Fruit fly (Drosophila melanogaster): ENCODE measurements around the gene CG6569.
A peak's percentile ranks its signal among the peaks of the same experiment; 100 is the strongest.

CG6569 gene

DNA sequence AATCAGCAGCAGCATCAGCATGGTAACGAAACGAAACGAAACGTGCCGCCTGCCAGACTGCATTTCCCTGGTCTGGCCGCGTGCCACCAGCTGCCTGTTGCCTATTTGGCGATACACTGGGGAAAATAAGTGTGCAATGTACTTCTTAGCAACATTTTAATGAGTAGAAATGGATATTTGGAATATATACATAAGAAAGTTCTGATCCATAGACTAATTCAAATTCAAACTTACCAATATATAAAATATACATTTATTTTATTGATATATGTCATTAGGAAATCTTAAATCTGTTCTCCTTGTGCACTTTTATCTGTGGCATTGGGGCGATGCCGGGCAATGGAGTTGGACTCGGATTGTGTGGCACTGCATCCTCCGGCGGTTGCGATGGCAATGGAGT lies 26.2 kb upstream of the CG6569 start:
- TF ChIP-seq Pif1B (GFP tag; optimal IDR thresholded peaks at IDR 0.05), result peak; percentile 72
- peak; percentile 90 for TF ChIP-seq CG4496 (GFP tag; IDR thresholded peaks at IDR 0.05)
- peak; percentile 62 for TF ChIP-seq gl (tag; optimal IDR thresholded peaks at IDR 0.05)
- peak; percentile 81 for TF ChIP-seq Pif1A (GFP tag; optimal IDR thresholded peaks at IDR 0.05)
- peak; percentile 42 for TF ChIP-seq EcR (GFP tag; optimal IDR thresholded peaks at IDR 0.05)
- TF ChIP-seq CG10348 (GFP tag; IDR thresholded peaks at IDR 0.05), result 0 out of 2 replicates have a peak, but pooled peaks have one; percentile 29
- TF ChIP-seq CG15710 (tag; optimal IDR thresholded peaks at IDR 0.05), result peak; percentile 80
- peak; percentile 93 for TF ChIP-seq CG14655 (GFP tag; optimal IDR thresholded peaks at IDR 0.05)
- peak; percentile 87 for TF ChIP-seq CG9948 (tag; optimal IDR thresholded peaks at IDR 0.05)
- peak; percentile 68; the same call in 2 of the 3 replicates for TF ChIP-seq fd96Ca (GFP tag; IDR thresholded peaks at IDR 0.05)
- peak; percentile 59 for TF ChIP-seq CG13204 (GFP tag; optimal IDR thresholded peaks at IDR 0.05)
- TF ChIP-seq CG8301 (tag; optimal IDR thresholded peaks at IDR 0.05), result peak; percentile 92
- TF ChIP-seq CG17806 (tag; optimal IDR thresholded peaks at IDR 0.05), result peak; percentile 85
- peak; percentile 78 for TF ChIP-seq CG34367 (tag; optimal IDR thresholded peaks at IDR 0.05)
- TF ChIP-seq CG32121 (GFP tag; IDR thresholded peaks at IDR 0.05), result peak; percentile 86
- TF ChIP-seq D1 (tag; optimal IDR thresholded peaks at IDR 0.05), result peak; percentile 80
- TF ChIP-seq CG8159 (tag; optimal IDR thresholded peaks at IDR 0.05), result peak; percentile 85
- TF ChIP-seq rn (GFP tag; IDR thresholded peaks at IDR 0.05), result peak; percentile 78
- TF ChIP-seq Ets98B (GFP tag; IDR thresholded peaks at IDR 0.05), result peak; percentile 85
- TF ChIP-seq Snoo (tag; optimal IDR thresholded peaks at IDR 0.05), result peak; percentile 32
- peak; percentile 84 for TF ChIP-seq CG12605 (GFP tag; IDR thresholded peaks at IDR 0.05)

- TF ChIP-seq CG13204 (GFP tag; optimal IDR thresholded peaks at IDR 0.05) (peak; percentile 51), CG15710 (tag; optimal IDR thresholded peaks at IDR 0.05) (peak; percentile 2), CG8301 (tag; optimal IDR thresholded peaks at IDR 0.05) (no peak), CG9948 (tag; optimal IDR thresholded peaks at IDR 0.05) (no peak), CG4496 (GFP tag; IDR thresholded peaks at IDR 0.05) (peak; percentile 40; the same call in 1 of the 3 replicates), gl (tag; optimal IDR thresholded peaks at IDR 0.05) (peak; percentile 8), Pif1B (GFP tag; optimal IDR thresholded peaks at IDR 0.05) (peak; percentile 11)
Measured at dm6 chr3R:21892450-21892849, 24.7 kb upstream of the CG6569 start.

DNA sequence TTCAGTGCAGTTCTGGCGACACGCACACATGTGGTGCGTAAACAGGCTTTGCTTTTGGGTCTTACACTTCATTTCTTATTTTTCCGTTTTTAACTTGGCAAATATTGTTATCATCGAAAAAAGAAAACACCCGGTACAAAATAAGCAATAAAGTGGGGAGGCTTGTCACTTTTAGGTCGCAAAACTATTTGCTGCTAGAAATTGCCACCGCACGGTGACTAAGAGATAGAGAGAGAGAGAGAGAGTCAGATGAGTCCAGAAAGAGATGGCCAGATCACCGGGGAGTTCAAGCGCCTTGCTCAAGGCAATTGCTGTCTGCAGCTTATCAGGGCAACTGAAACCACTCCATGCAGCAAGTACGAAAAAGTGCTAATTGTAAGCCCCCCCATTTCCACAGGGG lies 23.0 kb upstream of the CG6569 start:
- no peak for TF ChIP-seq CG10348 (GFP tag; IDR thresholded peaks at IDR 0.05)
- no peak for TF ChIP-seq D1 (tag; optimal IDR thresholded peaks at IDR 0.05)
- TF ChIP-seq EcR (GFP tag; optimal IDR thresholded peaks at IDR 0.05), result peak; percentile 89
- TF ChIP-seq CG15710 (tag; optimal IDR thresholded peaks at IDR 0.05), result no peak
- TF ChIP-seq CG17806 (tag; optimal IDR thresholded peaks at IDR 0.05), result no peak
- TF ChIP-seq CG8159 (tag; optimal IDR thresholded peaks at IDR 0.05), result no peak
- no peak for TF ChIP-seq CG13204 (GFP tag; optimal IDR thresholded peaks at IDR 0.05)
- TF ChIP-seq rn (GFP tag; IDR thresholded peaks at IDR 0.05), result 0 out of 2 replicates have a peak, but pooled peaks have one; percentile 16
- TF ChIP-seq CG14655 (GFP tag; optimal IDR thresholded peaks at IDR 0.05), result peak; percentile 32
- no peak for TF ChIP-seq Snoo (tag; optimal IDR thresholded peaks at IDR 0.05)

dm6 chr3R:21889945-21890344 lies 22.2 kb upstream of the CG6569 start:
- TF ChIP-seq CG13204 (GFP tag; optimal IDR thresholded peaks at IDR 0.05) (peak; percentile 0), CG9948 (tag; optimal IDR thresholded peaks at IDR 0.05) (no peak), EcR (GFP tag; optimal IDR thresholded peaks at IDR 0.05) (peak; percentile 96), Ets98B (GFP tag; IDR thresholded peaks at IDR 0.05) (no peak)

- TF ChIP-seq EcR (GFP tag; optimal IDR thresholded peaks at IDR 0.05) (no peak), CG10348 (GFP tag; IDR thresholded peaks at IDR 0.05) (no peak), Ets98B (GFP tag; IDR thresholded peaks at IDR 0.05) (no peak), CG12605 (GFP tag; IDR thresholded peaks at IDR 0.05) (no peak), CG8159 (tag; optimal IDR thresholded peaks at IDR 0.05) (no peak), gl (tag; optimal IDR thresholded peaks at IDR 0.05) (no peak), D1 (tag; optimal IDR thresholded peaks at IDR 0.05) (no peak), rn (GFP tag; IDR thresholded peaks at IDR 0.05) (no peak), CG15710 (tag; optimal IDR thresholded peaks at IDR 0.05) (no peak), CG13204 (GFP tag; optimal IDR thresholded peaks at IDR 0.05) (no peak), CG34367 (tag; optimal IDR thresholded peaks at IDR 0.05) (no peak), CG4496 (GFP tag; IDR thresholded peaks at IDR 0.05) (no peak), CG17806 (tag; optimal IDR thresholded peaks at IDR 0.05) (no peak), fd96Ca (GFP tag; IDR thresholded peaks at IDR 0.05) (no peak), Pif1B (GFP tag; optimal IDR thresholded peaks at IDR 0.05) (no peak), CG8301 (tag; optimal IDR thresholded peaks at IDR 0.05) (no peak), CG32121 (GFP tag; IDR thresholded peaks at IDR 0.05) (no peak), CG14655 (GFP tag; optimal IDR thresholded peaks at IDR 0.05) (no peak)
Measured at dm6 chr3R:21888696-21889602, 21.2 kb upstream of the CG6569 start, which contains the start of gene CG43844. Gene CG43844, plus strand, starts transcription at chr3R:21889539.

dm6 chr3R:21887588-21888007 lies 19.9 kb upstream of the CG6569 start:
- TF ChIP-seq D1 (tag; optimal IDR thresholded peaks at IDR 0.05) (no peak), gl (tag; optimal IDR thresholded peaks at IDR 0.05) (no peak), fd96Ca (GFP tag; IDR thresholded peaks at IDR 0.05) (peak; percentile 17; the same call in 1 of the 3 replicates), Pif1B (GFP tag; optimal IDR thresholded peaks at IDR 0.05) (no peak), CG8159 (tag; optimal IDR thresholded peaks at IDR 0.05) (peak; percentile 62), Snoo (tag; optimal IDR thresholded peaks at IDR 0.05) (no peak), CG12605 (GFP tag; IDR thresholded peaks at IDR 0.05) (no peak), CG13204 (GFP tag; optimal IDR thresholded peaks at IDR 0.05) (no peak), rn (GFP tag; IDR thresholded peaks at IDR 0.05) (no peak), CG34367 (tag; optimal IDR thresholded peaks at IDR 0.05) (no peak), CG10348 (GFP tag; IDR thresholded peaks at IDR 0.05) (no peak), Pif1A (GFP tag; optimal IDR thresholded peaks at IDR 0.05) (no peak), CG15710 (tag; optimal IDR thresholded peaks at IDR 0.05) (peak; percentile 46), Ets98B (GFP tag; IDR thresholded peaks at IDR 0.05) (peak; percentile 51; the same call in 1 of the 2 replicates), CG8301 (tag; optimal IDR thresholded peaks at IDR 0.05) (peak; percentile 49), CG17806 (tag; optimal IDR thresholded peaks at IDR 0.05) (peak; percentile 44), EcR (GFP tag; optimal IDR thresholded peaks at IDR 0.05) (no peak), CG14655 (GFP tag; optimal IDR thresholded peaks at IDR 0.05) (no peak), CG32121 (GFP tag; IDR thresholded peaks at IDR 0.05) (0 out of 2 replicates have a peak, but pooled peaks have one; percentile 28), CG4496 (GFP tag; IDR thresholded peaks at IDR 0.05) (peak; percentile 61), CG9948 (tag; optimal IDR thresholded peaks at IDR 0.05) (peak; percentile 13)

Measured in whole organism, pupa.